Fruit fly (Drosophila melanogaster) whole organism, embryonic: ENCODE measurements around the gene CG10481.

Experiments used
- Blimp-1 ChIP-seq: fragments of 200-800 bp; sonication (Bioruptor generic); optimal IDR thresholded peaks from 3 replicates; lab custom pipeline; 2018; ENCODE audit warnings: missing biosample characterization, missing genetic modification characterization, mild to moderate bottlenecking, moderate library complexity, missing genetic modification reagents
- CG10979 ChIP-seq: fragments of 200-800 bp; sonication (Bioruptor generic); optimal IDR thresholded peaks from 2 replicates; lab custom pipeline; 2018; ENCODE audit warnings: missing biosample characterization, mild to moderate bottlenecking, missing genetic modification characterization, moderate library complexity
- CG11695 ChIP-seq: fragments of 200-800 bp; sonication (Bioruptor generic); IDR thresholded peaks from 3 replicates; pipeline ENCODE4 v1.3.6; 2022; ENCODE audit warnings: missing biosample characterization, missing genetic modification characterization
- CG11723 ChIP-seq: fragments of 200-800 bp; sonication (Bioruptor generic); optimal IDR thresholded peaks from 2 replicates; lab custom pipeline; 2017; ENCODE audit warnings: missing biosample characterization, mild to moderate bottlenecking, missing genetic modification characterization
- CG14860 ChIP-seq: fragments of 200-800 bp; sonication (Bioruptor generic); IDR thresholded peaks from 3 replicates; pipeline ENCODE4 v1.3.6; 2022; ENCODE audit warnings: missing biosample characterization, missing genetic modification characterization; ENCODE audit not compliant: partially characterized antibody
- CG18011 ChIP-seq: fragments of 200-800 bp; sonication (Bioruptor generic); optimal IDR thresholded peaks from 2 replicates; lab custom pipeline; 2017; ENCODE audit warnings: missing biosample characterization, missing genetic modification characterization, mild to moderate bottlenecking, moderate library complexity, missing genotype
- CG31224 ChIP-seq: fragments of 200-800 bp; sonication (Bioruptor generic); IDR thresholded peaks from 2 replicates; pipeline ENCODE4 v1.3.6; 2022; ENCODE audit warnings: missing biosample characterization, missing genetic modification characterization
- CG32532 ChIP-seq: fragments of 200-800 bp; sonication (Bioruptor generic); IDR thresholded peaks from 2 replicates; pipeline ENCODE4 v1.3.6; 2022; ENCODE audit warnings: missing biosample characterization, missing genetic modification characterization
- CG3281 ChIP-seq: fragments of 200-800 bp; sonication (Bioruptor generic); optimal IDR thresholded peaks from 3 replicates; lab custom pipeline; 2017; ENCODE audit warnings: missing biosample characterization, mild to moderate bottlenecking, missing genetic modification characterization
- CG3995 ChIP-seq: fragments of 200-800 bp; sonication (Bioruptor generic); optimal IDR thresholded peaks from 3 replicates; lab custom pipeline; 2016; ENCODE audit warnings: missing biosample characterization, missing genetic modification characterization
- CG4360 ChIP-seq: fragments of 200-800 bp; sonication (Bioruptor generic); IDR thresholded peaks from 2 replicates; pipeline ENCODE4 v1.3.6; 2022; ENCODE audit warnings: missing biosample characterization, missing genetic modification characterization
- CG6813 ChIP-seq: fragments of 200-800 bp; sonication (Bioruptor generic); optimal IDR thresholded peaks from 2 replicates; lab custom pipeline; 2017; ENCODE audit warnings: missing biosample characterization, missing genetic modification characterization, mild to moderate bottlenecking, moderate library complexity, missing genetic modification reagents
- CG7987 ChIP-seq: fragments of 200-800 bp; sonication (Bioruptor generic); optimal IDR thresholded peaks from 2 replicates; lab custom pipeline; 2018; ENCODE audit warnings: missing biosample characterization, mild to moderate bottlenecking, missing genetic modification characterization, moderate library complexity
- CG8089 ChIP-seq: fragments of 200-800 bp; sonication (Bioruptor generic); optimal IDR thresholded peaks from 3 replicates; lab custom pipeline; 2016; ENCODE audit warnings: missing biosample characterization, missing genetic modification characterization
- CG8388 ChIP-seq: fragments of 200-800 bp; sonication (Bioruptor generic); optimal IDR thresholded peaks from 2 replicates; lab custom pipeline; 2019; ENCODE audit warnings: missing biosample characterization, mild to moderate bottlenecking, missing genetic modification characterization, moderate library complexity
- CkIIα-i1 ChIP-seq: fragments of 200-800 bp; sonication (Bioruptor generic); IDR thresholded peaks from 2 replicates; pipeline ENCODE4 v1.3.6; 2022; ENCODE audit warnings: missing biosample characterization, missing genetic modification characterization
- Dip3 ChIP-seq: fragments of 200-800 bp; sonication (Bioruptor generic); optimal IDR thresholded peaks from 3 replicates; lab custom pipeline; 2016; ENCODE audit warnings: missing biosample characterization, missing genetic modification characterization
- E2f1 ChIP-seq: fragments of 200-800 bp; sonication (Bioruptor generic); IDR thresholded peaks from 2 replicates; pipeline ENCODE4 v1.3.6; 2022; ENCODE audit warnings: missing biosample characterization, missing genetic modification characterization
- ERR ChIP-seq: fragments of 200-800 bp; sonication (Bioruptor generic); optimal IDR thresholded peaks from 2 replicates; lab custom pipeline; 2016; ENCODE audit warnings: missing biosample characterization, missing genetic modification characterization
- HmgZ ChIP-seq: fragments of 200-800 bp; sonication (Bioruptor generic); optimal IDR thresholded peaks from 2 replicates; lab custom pipeline; 2018; ENCODE audit warnings: missing biosample characterization, mild to moderate bottlenecking, missing genetic modification characterization
- Hmr ChIP-seq: fragments of 200-800 bp; sonication (Bioruptor generic); optimal IDR thresholded peaks from 3 replicates; lab custom pipeline; 2017; ENCODE audit warnings: mild to moderate bottlenecking, missing biosample characterization, missing genetic modification reagents, missing genetic modification characterization
- Hr78 ChIP-seq, 2 experiments: fragments of 200-800 bp in 1 of 2; fragments of >200 bp in 1 of 2; sonication (Bioruptor generic) in 1 of 2; optimal IDR thresholded peaks; 2 replicates each; lab custom pipeline; 2017 to 2019; ENCODE audit warnings: missing biosample characterization in 2 of 2, missing genetic modification characterization in 2 of 2, mild to moderate bottlenecking in 1 of 2, moderate library complexity in 1 of 2
- NFAT ChIP-seq: fragments of 200-800 bp; sonication (Bioruptor generic); IDR thresholded peaks from 2 replicates; pipeline ENCODE4 v1.3.6; 2022; ENCODE audit warnings: missing biosample characterization, missing genetic modification characterization
- Nf-YA ChIP-seq: fragments of 200-800 bp; sonication (Bioruptor generic); IDR thresholded peaks from 2 replicates; pipeline ENCODE4 v1.3.6; 2022; ENCODE audit warnings: missing biosample characterization, missing genetic modification characterization
- NfI ChIP-seq: fragments of 200-800 bp; sonication (Bioruptor generic); optimal IDR thresholded peaks from 3 replicates; lab custom pipeline; 2018; ENCODE audit warnings: missing biosample characterization, mild to moderate bottlenecking, missing genetic modification characterization, moderate library complexity
- Pdp1 ChIP-seq, 2 experiments: fragments of 200-800 bp; sonication (Bioruptor generic); optimal IDR thresholded peaks; 3 replicates each; lab custom pipeline; 2016; ENCODE audit warnings: missing biosample characterization in 2 of 2, missing genetic modification characterization in 2 of 2, mild to moderate bottlenecking in 1 of 2, moderate library complexity in 1 of 2
- Ravus ChIP-seq: fragments of 200-800 bp; sonication (Bioruptor generic); IDR thresholded peaks from 2 replicates; pipeline ENCODE4 v1.3.6; 2022; ENCODE audit warnings: missing biosample characterization, missing genetic modification characterization
- Scr ChIP-seq: fragments of 200-800 bp; sonication (Bioruptor generic); IDR thresholded peaks from 2 replicates; pipeline ENCODE4 v1.3.6; 2022; ENCODE audit warnings: missing biosample characterization, missing genetic modification characterization; ENCODE audit not compliant: partially characterized antibody
- ab ChIP-seq: fragments of 200-800 bp; sonication (Bioruptor generic); optimal IDR thresholded peaks from 2 replicates; lab custom pipeline; 2016; ENCODE audit warnings: missing biosample characterization, missing genetic modification characterization
- ac ChIP-seq: fragments of 200-800 bp; sonication (Bioruptor generic); optimal IDR thresholded peaks from 3 replicates; lab custom pipeline; 2017; ENCODE audit warnings: missing biosample characterization, mild to moderate bottlenecking, missing genetic modification characterization
- ato ChIP-seq: fragments of 200-800 bp; sonication (Bioruptor generic); IDR thresholded peaks from 2 replicates; pipeline ENCODE4 v1.3.6; 2022; ENCODE audit warnings: missing biosample characterization, missing genetic modification characterization; ENCODE audit not compliant: partially characterized antibody
- bowl ChIP-seq: fragments of 200-800 bp; sonication (Bioruptor generic); IDR thresholded peaks from 2 replicates; pipeline ENCODE4 v1.3.6; 2022; ENCODE audit warnings: missing biosample characterization, missing genetic modification characterization
- bsh ChIP-seq, 2 experiments: fragments of 200-800 bp; sonication (Bioruptor generic); optimal IDR thresholded peaks; 2 replicates each; lab custom pipeline; 2017 to 2018; ENCODE audit warnings: mild to moderate bottlenecking in 2 of 2, missing biosample characterization in 2 of 2, missing genetic modification characterization in 2 of 2, moderate library complexity in 1 of 2
- dpn ChIP-seq, 2 experiments: fragments of 200-800 bp; sonication (Bioruptor generic); optimal IDR thresholded peaks; 3 replicates each; lab custom pipeline; 2016; ENCODE audit warnings: missing biosample characterization in 2 of 2, missing genetic modification characterization in 2 of 2
- gcm ChIP-seq: fragments of 200-800 bp; sonication (Bioruptor generic); optimal IDR thresholded peaks from 2 replicates; lab custom pipeline; 2019; ENCODE audit warnings: missing biosample characterization, mild to moderate bottlenecking, missing genetic modification characterization, moderate library complexity
- gcm2 ChIP-seq: fragments of 200-800 bp; sonication (Bioruptor generic); optimal IDR thresholded peaks from 2 replicates; lab custom pipeline; 2016; ENCODE audit warnings: missing biosample characterization, missing genetic modification characterization
- jumu ChIP-seq: fragments of 200-800 bp; sonication (Bioruptor generic); optimal IDR thresholded peaks from 3 replicates; lab custom pipeline; 2016; ENCODE audit warnings: missing biosample characterization, missing genetic modification characterization
- p53 ChIP-seq: fragments of 200-800 bp; sonication (Bioruptor generic); optimal IDR thresholded peaks from 2 replicates; lab custom pipeline; 2016; ENCODE audit warnings: missing biosample characterization, missing genetic modification characterization
- sd ChIP-seq: fragments of 200-800 bp; sonication (Bioruptor generic); optimal IDR thresholded peaks from 3 replicates; lab custom pipeline; 2018; ENCODE audit warnings: missing biosample characterization, mild to moderate bottlenecking, missing genetic modification characterization, moderate library complexity
- seq ChIP-seq: fragments of 200-800 bp; sonication (Bioruptor generic); IDR thresholded peaks from 2 replicates; pipeline ENCODE4 v1.3.6; 2022; ENCODE audit warnings: missing biosample characterization, missing genetic modification characterization
- sna ChIP-seq: fragments of 200-800 bp; sonication (Bioruptor generic); IDR thresholded peaks from 2 replicates; pipeline ENCODE4 v1.3.6; 2022; ENCODE audit warnings: missing biosample characterization, missing genetic modification characterization; ENCODE audit not compliant: partially characterized antibody
- so ChIP-seq: fragments of 200-800 bp; sonication (Bioruptor generic); IDR thresholded peaks from 3 replicates; pipeline ENCODE4 v1.3.6; 2022; ENCODE audit warnings: missing biosample characterization, missing genetic modification characterization
- trh ChIP-seq: fragments of 200-800 bp; sonication (Bioruptor generic); optimal IDR thresholded peaks from 2 replicates; lab custom pipeline; 2016; ENCODE audit warnings: missing biosample characterization, missing genetic modification characterization
- ttk ChIP-seq: fragments of 200-800 bp; sonication (Bioruptor generic); IDR thresholded peaks from 2 replicates; pipeline ENCODE4 v2.1.2; 2022; ENCODE audit warnings: missing biosample characterization, missing genetic modification characterization
- unc-4 ChIP-seq: fragments of 200-800 bp; sonication (Bioruptor generic); IDR thresholded peaks from 2 replicates; pipeline ENCODE4 v1.3.6; 2022; ENCODE audit warnings: missing biosample characterization, missing genetic modification characterization; ENCODE audit not compliant: partially characterized antibody
- vvl ChIP-seq: fragments of 200-800 bp; sonication (Bioruptor generic); IDR thresholded peaks from 2 replicates; pipeline ENCODE4 v1.3.6; 2022; ENCODE audit warnings: missing biosample characterization, missing genetic modification characterization
- zfh1 ChIP-seq: fragments of 200-800 bp; sonication (Bioruptor generic); IDR thresholded peaks from 3 replicates; pipeline ENCODE4 v1.3.6; 2022; ENCODE audit warnings: missing biosample characterization, missing genetic modification characterization

The CG10481 gene

dm6 chr2L:19935085-19935846 is 42.9 kb upstream of the CG10481 start (continued):
- TF ChIP-seq so (peak; percentile 49; the same call in 1 of the 3 replicates), CG10979 (tag; lab: Kevin White, UChicago) (peak; percentile 11), sd (tag; lab: Kevin White, UChicago) (peak; percentile 42), CG31224 (GFP tag; lab: Robert Waterston, UW) (0 out of 2 replicates have a peak, but pooled peaks have one; percentile 12), zfh1 (GFP tag; lab: Robert Waterston, UW) (peak; percentile 46; the same call in 2 of the 3 replicates), vvl (GFP tag; lab: Robert Waterston, UW) (peak; percentile 70), CG3281 (peak; percentile 11), Hr78 (GFP tag; optimal IDR thresholded peaks at IDR 0.05; lab: Kevin White, UChicago) (peak in 1 of 2 experiments; percentile 52), Pdp1 (GFP tag; optimal IDR thresholded peaks at IDR 0.05; lab: Kevin White, UChicago) (peak in 1 of 2 experiments; percentile 67), CkIIα-i1 (GFP tag; lab: Robert Waterston, UW) (no peak), HmgZ (peak; percentile 70), ERR (peak; percentile 10), seq (GFP tag; lab: Robert Waterston, UW) (no peak), unc-4 (GFP tag; lab: Robert Waterston, UW) (no peak), CG3995 (GFP tag; lab: Kevin White, UChicago) (no peak), Dip3 (GFP tag; lab: Kevin White, UChicago) (no peak), gcm (GFP tag; lab: Kevin White, UChicago) (peak; percentile 62), Scr (GFP tag; lab: Robert Waterston, UW) (peak; percentile 40; the same call in 1 of the 2 replicates), CG11723 (GFP tag; lab: Kevin White, UChicago) (no peak), trh (no peak), jumu (GFP tag; lab: Kevin White, UChicago) (no peak), CG8388 (GFP tag; lab: Kevin White, UChicago) (peak; percentile 14), Nf-YA (GFP tag; lab: Robert Waterston, UW) (0 out of 2 replicates have a peak, but pooled peaks have one; percentile 43), CG14860 (GFP tag; lab: Robert Waterston, UW) (0 out of 3 replicates have a peak, but pooled peaks have one; percentile 24), CG6813 (GFP tag; lab: Kevin White, UChicago) (peak; percentile 6), CG8089 (GFP tag; lab: Kevin White, UChicago) (no peak), dpn (GFP tag; optimal IDR thresholded peaks at IDR 0.05; lab: Kevin White, UChicago) (no peak), sna (GFP tag; lab: Robert Waterston, UW) (no peak), bsh (GFP tag; optimal IDR thresholded peaks at IDR 0.05; lab: Kevin White, UChicago) (peak; percentile 1 to 20), Hmr (GFP tag; lab: Kevin White, UChicago) (peak; percentile 60)
- TF ChIP-seq, all 482 proteins: peak for 154

DNA sequence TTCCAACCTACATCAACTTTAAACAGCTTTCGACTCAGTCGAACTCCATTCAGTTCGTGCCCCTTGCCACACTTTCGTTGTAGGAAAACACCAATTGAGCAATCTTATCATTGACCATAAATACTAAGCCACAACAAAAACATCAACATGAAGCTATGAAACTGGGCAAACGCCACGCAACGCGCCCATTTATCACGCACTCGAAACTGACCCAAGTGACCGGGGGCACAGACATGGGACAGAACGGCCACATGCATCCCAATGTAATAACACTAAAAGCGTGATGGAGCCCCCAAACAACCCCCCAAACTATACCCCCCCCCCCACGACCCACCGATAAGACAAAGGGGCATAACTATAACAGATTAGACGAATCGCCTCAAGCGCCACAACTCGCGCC is 40.2 kb upstream of the CG10481 start:
- no peak for TF ChIP-seq bowl (GFP tag; lab: Robert Waterston, UW)
- 0 out of 3 replicates have a peak, but pooled peaks have one; percentile 7 for TF ChIP-seq CG11695
- TF ChIP-seq gcm2 (GFP tag; lab: Kevin White, UChicago), result no peak
- no peak for TF ChIP-seq ac (GFP tag; lab: Kevin White, UChicago)
- TF ChIP-seq NFAT (GFP tag; lab: Robert Waterston, UW), result no peak
- TF ChIP-seq NfI (GFP tag; lab: Kevin White, UChicago), result no peak
- TF ChIP-seq CkIIα-i1 (GFP tag; lab: Robert Waterston, UW), result no peak
- no peak for TF ChIP-seq ttk (GFP tag; lab: Robert Waterston, UW)
- no peak for TF ChIP-seq Dip3 (GFP tag; lab: Kevin White, UChicago)
- TF ChIP-seq CG7987 (GFP tag; lab: Kevin White, UChicago), result peak; percentile 9
- no peak for TF ChIP-seq CG32532 (GFP tag; lab: Robert Waterston, UW)
- no peak for TF ChIP-seq ab
- TF ChIP-seq ato (GFP tag; lab: Robert Waterston, UW), result no peak
- TF ChIP-seq CG18011 (GFP tag; lab: Kevin White, UChicago), result no peak
- TF ChIP-seq CG4360 (GFP tag; lab: Robert Waterston, UW), result 0 out of 2 replicates have a peak, but pooled peaks have one; percentile 46
- TF ChIP-seq zfh1 (GFP tag; lab: Robert Waterston, UW), result no peak
- TF ChIP-seq Blimp-1, result peak; percentile 54
- TF ChIP-seq Hr78 (GFP tag; optimal IDR thresholded peaks at IDR 0.05; lab: Kevin White, UChicago), result peak in 1 of 2 experiments; percentile 99
- no peak for TF ChIP-seq E2f1
- TF ChIP-seq Ravus (GFP tag; lab: Robert Waterston, UW), result no peak
- TF ChIP-seq p53, result no peak
